Fruit fly (Drosophila melanogaster) whole organism, prepupa: Measurements from ENCODE around the gene obst-H.

Source experiments
- Blimp-1 ChIP-seq: fragments of 200-800 bp; sonication (Bioruptor generic); optimal IDR thresholded peaks from 3 replicates; lab custom pipeline; 2017; ENCODE audit warnings: missing biosample characterization, missing genetic modification characterization, mild to moderate bottlenecking, moderate library complexity, missing genetic modification reagents
- CG10669 ChIP-seq: fragments of 200-800 bp; sonication (Bioruptor generic); optimal IDR thresholded peaks from 3 replicates; lab custom pipeline; 2018; ENCODE audit warnings: missing biosample characterization, mild to moderate bottlenecking, missing genetic modification characterization, moderate library complexity
- CG11294 ChIP-seq: fragments of 200-800 bp; sonication (Bioruptor generic); IDR thresholded peaks from 2 replicates; pipeline ENCODE4 v1.3.6; 2022; ENCODE audit warnings: missing biosample characterization, missing genetic modification characterization
- CG11762 ChIP-seq: fragments of 200-800 bp; sonication (Bioruptor generic); optimal IDR thresholded peaks from 3 replicates; lab custom pipeline; 2016; ENCODE audit warnings: missing biosample characterization, missing genetic modification characterization; ENCODE audit not compliant: insufficient read depth
- CG11902 ChIP-seq: fragments of 200-800 bp; sonication (Bioruptor generic); optimal IDR thresholded peaks from 3 replicates; lab custom pipeline; 2016; ENCODE audit warnings: missing biosample characterization, missing genetic modification characterization
- CG15336 ChIP-seq: fragments of 200-800 bp; sonication (Bioruptor generic); IDR thresholded peaks from 2 replicates; pipeline ENCODE4 v1.3.6; 2022; ENCODE audit warnings: missing biosample characterization, missing genetic modification characterization
- CG1621 ChIP-seq: fragments of 200-800 bp; sonication (Bioruptor generic); optimal IDR thresholded peaks from 3 replicates; lab custom pipeline; 2018; ENCODE audit warnings: missing biosample characterization, mild to moderate bottlenecking, missing genetic modification characterization
- CG16779 ChIP-seq: fragments of 200-800 bp; sonication (Bioruptor generic); optimal IDR thresholded peaks from 3 replicates; lab custom pipeline; 2017; ENCODE audit warnings: missing biosample characterization, mild to moderate bottlenecking, missing genetic modification characterization
- CG31627 ChIP-seq: fragments of 200-800 bp; sonication (Bioruptor generic); optimal IDR thresholded peaks from 3 replicates; lab custom pipeline; 2016; ENCODE audit warnings: missing biosample characterization, missing genetic modification characterization
- CG32006 ChIP-seq: fragments of 200-800 bp; sonication (Bioruptor generic); optimal IDR thresholded peaks from 3 replicates; lab custom pipeline; 2017; ENCODE audit warnings: missing biosample characterization, mild to moderate bottlenecking, missing genetic modification characterization
- CG3919 ChIP-seq: fragments of 200-800 bp; sonication (Bioruptor generic); optimal IDR thresholded peaks from 3 replicates; lab custom pipeline; 2016; ENCODE audit warnings: missing biosample characterization, missing genetic modification characterization
- CG4318 ChIP-seq: fragments of 200-800 bp; sonication (Bioruptor generic); optimal IDR thresholded peaks from 3 replicates; lab custom pipeline; 2017; ENCODE audit warnings: missing biosample characterization, mild to moderate bottlenecking, missing genetic modification characterization
- CG6163 ChIP-seq: fragments of 200-800 bp; sonication (Bioruptor generic); IDR thresholded peaks from 3 replicates; pipeline ENCODE4 v1.3.6; 2022; ENCODE audit warnings: missing biosample characterization, missing genetic modification characterization
- CG6276 ChIP-seq: fragments of 200-800 bp; sonication (Bioruptor generic); optimal IDR thresholded peaks from 2 replicates; lab custom pipeline; 2017; ENCODE audit warnings: missing biosample characterization, mild to moderate bottlenecking, missing genetic modification characterization
- CG6792 ChIP-seq: fragments of 200-800 bp; sonication (Bioruptor generic); optimal IDR thresholded peaks from 3 replicates; lab custom pipeline; 2016; ENCODE audit warnings: missing biosample characterization, missing genetic modification characterization
- CG6808 ChIP-seq: fragments of 200-800 bp; sonication (Bioruptor generic); optimal IDR thresholded peaks from 3 replicates; lab custom pipeline; 2017; ENCODE audit warnings: missing biosample characterization, missing genetic modification characterization, mild to moderate bottlenecking, moderate library complexity, missing genetic modification reagents
- CG6854 ChIP-seq: fragments of 200-800 bp; sonication (Bioruptor generic); optimal IDR thresholded peaks from 2 replicates; lab custom pipeline; 2017; ENCODE audit warnings: missing biosample characterization, mild to moderate bottlenecking, missing genetic modification characterization
- CG8119 ChIP-seq: fragments of 200-800 bp; sonication (Bioruptor generic); IDR thresholded peaks from 3 replicates; pipeline ENCODE4 v1.3.6; 2022; ENCODE audit warnings: missing biosample characterization, missing genetic modification characterization
- CG8319 ChIP-seq: fragments of 200-800 bp; sonication (Bioruptor generic); optimal IDR thresholded peaks from 3 replicates; lab custom pipeline; 2016; ENCODE audit warnings: missing biosample characterization, missing genetic modification characterization
- CG8632 ChIP-seq: fragments of 200-800 bp; sonication (Bioruptor generic); optimal IDR thresholded peaks from 3 replicates; lab custom pipeline; 2016; ENCODE audit warnings: missing biosample characterization, missing genetic modification characterization
- CG9139 ChIP-seq: fragments of 200-800 bp; sonication (Bioruptor generic); optimal IDR thresholded peaks from 3 replicates; lab custom pipeline; 2017; ENCODE audit warnings: missing biosample characterization, mild to moderate bottlenecking, missing genetic modification characterization
- Eip78C ChIP-seq: fragments of 200-800 bp; sonication (Bioruptor generic); peaks from one replicate; lab custom pipeline; 2016; ENCODE audit warnings: missing biosample characterization, missing genetic modification characterization
- Ets96B ChIP-seq: fragments of 200-800 bp; optimal IDR thresholded peaks from 2 replicates; lab custom pipeline; 2019; ENCODE audit warnings: missing biosample characterization, mild to moderate bottlenecking, missing genetic modification characterization, moderate library complexity
- Hr39 ChIP-seq: fragments of 200-800 bp; sonication (Bioruptor generic); optimal IDR thresholded peaks from 2 replicates; lab custom pipeline; 2016; ENCODE audit warnings: missing biosample characterization, missing genetic modification characterization
- Hr4 ChIP-seq: fragments of 200-800 bp; sonication (Bioruptor generic); optimal IDR thresholded peaks from 3 replicates; lab custom pipeline; 2016; ENCODE audit warnings: missing biosample characterization, missing genetic modification characterization
- Lpt ChIP-seq: fragments of 200-800 bp; sonication (Bioruptor generic); optimal IDR thresholded peaks from 3 replicates; lab custom pipeline; 2016; ENCODE audit warnings: missing biosample characterization, missing genetic modification characterization
- Met ChIP-seq: fragments of 200-800 bp; sonication (Bioruptor generic); optimal IDR thresholded peaks from 3 replicates; lab custom pipeline; 2016; ENCODE audit warnings: missing biosample characterization, missing genetic modification characterization
- OdsH ChIP-seq: fragments of 200-800 bp; sonication (Bioruptor generic); optimal IDR thresholded peaks from 3 replicates; lab custom pipeline; 2016; ENCODE audit warnings: missing biosample characterization, missing genetic modification characterization
- Smox ChIP-seq: fragments of 200-800 bp; sonication (Bioruptor generic); optimal IDR thresholded peaks from 3 replicates; lab custom pipeline; 2016; ENCODE audit warnings: missing biosample characterization, missing genetic modification characterization
- Sox102F ChIP-seq: fragments of 200-800 bp; sonication (Bioruptor generic); optimal IDR thresholded peaks from 2 replicates; lab custom pipeline; 2016; ENCODE audit warnings: missing biosample characterization, mild to moderate bottlenecking, missing genetic modification characterization
- Sox14 ChIP-seq: fragments of 200-800 bp; sonication (Bioruptor generic); optimal IDR thresholded peaks from 3 replicates; lab custom pipeline; 2016; ENCODE audit warnings: missing biosample characterization, missing genetic modification characterization
- cyc ChIP-seq: fragments of 200-800 bp; sonication (Bioruptor generic); optimal IDR thresholded peaks from 3 replicates; lab custom pipeline; 2016; ENCODE audit warnings: missing biosample characterization, missing genetic modification characterization
- dsx ChIP-seq: fragments of 200-800 bp; optimal IDR thresholded peaks from 3 replicates; lab custom pipeline; 2019; ENCODE audit warnings: missing biosample characterization, mild to moderate bottlenecking, missing genetic modification characterization, moderate library complexity; ENCODE audit not compliant: poor library complexity, severe bottlenecking
- eg ChIP-seq: fragments of 200-800 bp; sonication (Bioruptor generic); IDR thresholded peaks from 3 replicates; pipeline ENCODE4 v1.3.6; 2022; ENCODE audit warnings: missing biosample characterization, missing genetic modification characterization
- fd59A ChIP-seq: fragments of 200-800 bp; sonication (Bioruptor generic); optimal IDR thresholded peaks from 2 replicates; lab custom pipeline; 2017; ENCODE audit warnings: missing biosample characterization, mild to moderate bottlenecking, missing genetic modification characterization, missing genetic modification reagents
- fd85E ChIP-seq: fragments of 200-800 bp; sonication (Bioruptor generic); optimal IDR thresholded peaks from 3 replicates; lab custom pipeline; 2016; ENCODE audit warnings: missing biosample characterization, missing genetic modification characterization
- fkh ChIP-seq: fragments of 200-800 bp; sonication (Bioruptor generic); optimal IDR thresholded peaks from 3 replicates; lab custom pipeline; 2017; ENCODE audit warnings: missing biosample characterization, mild to moderate bottlenecking, missing genetic modification characterization, moderate library complexity
- lz ChIP-seq: fragments of 200-800 bp; sonication (Bioruptor generic); optimal IDR thresholded peaks from 3 replicates; lab custom pipeline; 2016; ENCODE audit warnings: missing biosample characterization, missing genetic modification characterization
- net ChIP-seq: fragments of 200-800 bp; sonication (Bioruptor generic); optimal IDR thresholded peaks from 3 replicates; lab custom pipeline; 2016; ENCODE audit warnings: missing biosample characterization, missing genetic modification characterization
- pdm3 ChIP-seq: fragments of 200-800 bp; sonication (Bioruptor generic); optimal IDR thresholded peaks from 3 replicates; lab custom pipeline; 2016; ENCODE audit warnings: missing biosample characterization, missing genetic modification characterization
- salr ChIP-seq, 2 experiments: fragments of 200-800 bp; sonication (Bioruptor generic); optimal IDR thresholded peaks; 3 replicates each; lab custom pipeline; 2016 to 2018; ENCODE audit warnings: missing biosample characterization in 2 of 2, missing genetic modification characterization in 2 of 2, mild to moderate bottlenecking in 1 of 2
- spab ChIP-seq: fragments of 200-800 bp; sonication (Bioruptor generic); optimal IDR thresholded peaks from 2 replicates; lab custom pipeline; 2017; ENCODE audit warnings: missing biosample characterization, mild to moderate bottlenecking, missing genetic modification characterization, missing genetic modification reagents
- ss ChIP-seq, 2 experiments: fragments of 200-800 bp; sonication (Bioruptor generic); optimal IDR thresholded peaks; 2 replicates in 1 of 2; 3 replicates in 1 of 2; lab custom pipeline; 2017 to 2018; ENCODE audit warnings: mild to moderate bottlenecking in 2 of 2, missing biosample characterization in 2 of 2, missing genetic modification characterization in 2 of 2, moderate library complexity in 1 of 2
- svp ChIP-seq: fragments of 200-800 bp; sonication (Bioruptor generic); peaks from one replicate; lab custom pipeline; 2016; ENCODE audit warnings: missing biosample characterization, missing genetic modification characterization
- vri ChIP-seq: fragments of 200-800 bp; sonication (Bioruptor generic); optimal IDR thresholded peaks from 3 replicates; lab custom pipeline; 2016; ENCODE audit warnings: missing biosample characterization, mild to moderate bottlenecking, missing genetic modification characterization

obst-H gene

dm6 chr3L:15533402-15534129, 4.5 kb upstream of the obst-H start (continued):
- peak; percentile 65 for TF ChIP-seq OdsH
- TF ChIP-seq CG8119 (GFP tag; lab: Robert Waterston, UW), result peak; percentile 75
- TF ChIP-seq Lpt (GFP tag; lab: Kevin White, UChicago), result peak; percentile 64
- peak; percentile 84 for TF ChIP-seq cyc (GFP tag; lab: Kevin White, UChicago)
- TF ChIP-seq CG1621 (tag; lab: Kevin White, UChicago), result peak; percentile 54
- peak; percentile 64 to 66 for TF ChIP-seq ss (GFP tag; optimal IDR thresholded peaks at IDR 0.05; lab: Kevin White, UChicago)
- peak; percentile 72 for TF ChIP-seq fd59A (GFP tag; lab: Kevin White, UChicago)
- peak; percentile 50 for TF ChIP-seq net
- TF ChIP-seq CG8319, result peak; percentile 33
- TF ChIP-seq CG3919 (GFP tag; lab: Kevin White, UChicago), result peak; percentile 68
- TF ChIP-seq lz, result peak; percentile 76
- peak; percentile 63 for TF ChIP-seq CG10669
- peak; percentile 35 for TF ChIP-seq CG11902 (GFP tag; lab: Kevin White, UChicago)
- peak; percentile 52 for TF ChIP-seq Blimp-1 (GFP tag; lab: Kevin White, UChicago)
- peak; percentile 70 for TF ChIP-seq CG6808 (GFP tag; lab: Kevin White, UChicago)
- peak; percentile 94 for TF ChIP-seq Eip78C (GFP tag; lab: Kevin White, UChicago)
- TF ChIP-seq CG4318, result peak; percentile 20
- TF ChIP-seq dsx (GFP tag; lab: Kevin White, UChicago), result peak; percentile 54
- TF ChIP-seq Hr39 (GFP tag; lab: Kevin White, UChicago), result peak; percentile 89
- peak; percentile 31 for TF ChIP-seq CG8632 (GFP tag; lab: Kevin White, UChicago)
- peak; percentile 97 for TF ChIP-seq svp (GFP tag; lab: Kevin White, UChicago)
- TF ChIP-seq fkh, result no peak
- TF ChIP-seq, all 60 proteins: peak for 55

- TF ChIP-seq CG3919 (GFP tag; lab: Kevin White, UChicago), result peak; percentile 66
- TF ChIP-seq Hr4 (GFP tag; lab: Kevin White, UChicago), result peak; percentile 47
- TF ChIP-seq pdm3 (GFP tag; lab: Kevin White, UChicago), result peak; percentile 41
- peak; percentile 21 for TF ChIP-seq Sox14 (GFP tag; lab: Kevin White, UChicago)
- TF ChIP-seq Sox102F (GFP tag; lab: Kevin White, UChicago), result no peak
- TF ChIP-seq CG15336, result no peak
- TF ChIP-seq lz, result peak; percentile 25
- peak; percentile 52; the same call in 1 of the 2 replicates for TF ChIP-seq CG11294 (GFP tag; lab: Robert Waterston, UW)
- TF ChIP-seq CG4318, result peak; percentile 45
- peak; percentile 63 for TF ChIP-seq Met (GFP tag; lab: Kevin White, UChicago)
- peak in 1 of 2 experiments; percentile 57 for TF ChIP-seq salr (GFP tag; optimal IDR thresholded peaks at IDR 0.05; lab: Kevin White, UChicago)
- peak; percentile 72; the same call in 2 of the 3 replicates for TF ChIP-seq eg (GFP tag; lab: Robert Waterston, UW)
- peak; percentile 44 for TF ChIP-seq CG11762 (GFP tag; lab: Kevin White, UChicago)
- TF ChIP-seq fd59A (GFP tag; lab: Kevin White, UChicago), result no peak
- TF ChIP-seq CG31627, result peak; percentile 41
- TF ChIP-seq Smox (GFP tag; lab: Kevin White, UChicago), result peak; percentile 42
- peak; percentile 10 for TF ChIP-seq Ets96B (tag; lab: Kevin White, UChicago)
- peak; percentile 68 for TF ChIP-seq CG6163 (GFP tag; lab: Robert Waterston, UW)
- no peak for TF ChIP-seq fd85E (GFP tag; lab: Kevin White, UChicago)
- TF ChIP-seq fkh, result no peak
- peak; percentile 1 for TF ChIP-seq OdsH
- TF ChIP-seq CG6276, result peak; percentile 77
- peak; percentile 55 for TF ChIP-seq vri (GFP tag; lab: Kevin White, UChicago)
- TF ChIP-seq CG32006 (GFP tag; lab: Kevin White, UChicago), result peak; percentile 68
- no peak for TF ChIP-seq CG6808 (GFP tag; lab: Kevin White, UChicago)
- no peak for TF ChIP-seq CG6792 (GFP tag; lab: Kevin White, UChicago)
- TF ChIP-seq Blimp-1 (GFP tag; lab: Kevin White, UChicago), result peak; percentile 2
- TF ChIP-seq CG6854 (GFP tag; lab: Kevin White, UChicago), result peak; percentile 56
- TF ChIP-seq spab (GFP tag; lab: Kevin White, UChicago), result peak; percentile 52
- TF ChIP-seq Lpt (GFP tag; lab: Kevin White, UChicago), result peak; percentile 31
- TF ChIP-seq dsx (GFP tag; lab: Kevin White, UChicago), result peak; percentile 30
- TF ChIP-seq CG8632 (GFP tag; lab: Kevin White, UChicago), result no peak
- no peak for TF ChIP-seq CG9139
- TF ChIP-seq CG1621 (tag; lab: Kevin White, UChicago), result peak; percentile 53
- no peak for TF ChIP-seq CG16779 (tag; lab: Kevin White, UChicago)
- peak; percentile 35 for TF ChIP-seq CG10669
Observed at dm6 chr3L:15532368-15533030, 3.5 kb upstream of the obst-H start.
